Fruit fly (Drosophila melanogaster): ENCODE data around the gene CG4766.

DNA sequence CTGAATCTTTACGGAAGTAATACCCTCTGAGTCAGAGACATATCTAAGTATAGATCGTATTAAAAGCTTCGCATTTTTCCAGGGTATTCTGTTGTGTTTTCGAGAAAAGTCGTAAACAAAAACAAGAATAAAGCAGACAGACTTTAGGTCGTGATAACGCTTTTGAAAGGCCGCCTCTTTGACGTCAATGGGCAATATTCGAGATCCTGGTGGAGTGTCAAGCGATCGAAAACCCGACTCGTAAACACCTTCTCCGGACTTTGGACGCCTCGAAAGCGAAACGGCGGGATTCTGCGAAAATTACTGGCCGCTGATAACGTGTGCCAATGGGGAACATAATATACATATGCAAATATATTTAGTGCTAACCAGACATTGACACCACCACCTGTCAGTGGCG is 13.2 kb downstream of the CG4766 start:
- TF ChIP-seq Dfd (GFP tag; optimal IDR thresholded peaks at IDR 0.05) (no peak), psq (GFP tag; optimal IDR thresholded peaks at IDR 0.05) (no peak), Vsx2 (GFP tag; optimal IDR thresholded peaks at IDR 0.05; ENCODE audit: partially characterized antibody) (no peak), Hr83 (GFP tag; optimal IDR thresholded peaks at IDR 0.05; ENCODE audit: poor library complexity, severe bottlenecking) (no peak)
